Fruit fly (Drosophila melanogaster) Kc167 (cell line): Measurements from ENCODE around the gene Tim8.

Source experiments
- Myc ChIP-seq: fragments of >200 bp; optimal IDR thresholded peaks from 2 replicates; lab custom pipeline; 2017; ENCODE audit warnings: missing external identifiers
- Sin3A ChIP-seq: fragments of >200 bp; optimal IDR thresholded peaks from 2 replicates; lab custom pipeline; 2018; ENCODE audit warnings: missing external identifiers
- h ChIP-seq: fragments of >200 bp; optimal IDR thresholded peaks from 3 replicates; lab custom pipeline; 2018; ENCODE audit warnings: missing external identifiers
- insv ChIP-seq: fragments of >200 bp; optimal IDR thresholded peaks from 3 replicates; lab custom pipeline; 2018; ENCODE audit warnings: missing external identifiers
- psq ChIP-seq: fragments of >200 bp; optimal IDR thresholded peaks from 2 replicates; lab custom pipeline; 2017; ENCODE audit warnings: missing external identifiers
- ttk ChIP-seq: sonication (Bioruptor generic); optimal IDR thresholded peaks from 2 replicates; lab custom pipeline; 2017; ENCODE audit warnings: missing external identifiers

Gene Tim8

DNA sequence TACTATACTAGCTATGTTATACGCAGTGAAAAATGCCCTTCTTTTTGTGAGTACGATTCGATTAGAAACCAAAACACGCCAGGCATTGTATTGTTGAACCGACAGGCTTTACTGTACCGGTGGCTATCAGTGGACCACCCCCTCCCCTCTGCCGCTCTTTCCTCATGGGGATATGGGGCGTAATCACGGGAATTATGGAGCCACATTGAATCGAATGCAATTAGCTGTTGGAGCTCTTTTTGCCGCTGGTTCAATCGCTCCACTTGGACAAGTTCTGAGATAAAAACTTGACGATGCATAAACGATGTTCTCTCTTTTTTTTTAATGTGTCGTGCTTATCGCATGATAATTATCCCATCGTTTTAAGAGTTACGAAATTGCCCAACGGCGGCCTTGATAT is 26.1 kb upstream of the Tim8 start:
- TF ChIP-seq h (lab: Kevin White, UChicago), result no peak
- no peak for TF ChIP-seq Sin3A (lab: Kevin White, UChicago)
- no peak for TF ChIP-seq insv
- TF ChIP-seq Myc (lab: Kevin White, UChicago), result no peak
- TF ChIP-seq ttk (lab: Kevin White, UChicago), result no peak
- TF ChIP-seq psq, result no peak

DNA sequence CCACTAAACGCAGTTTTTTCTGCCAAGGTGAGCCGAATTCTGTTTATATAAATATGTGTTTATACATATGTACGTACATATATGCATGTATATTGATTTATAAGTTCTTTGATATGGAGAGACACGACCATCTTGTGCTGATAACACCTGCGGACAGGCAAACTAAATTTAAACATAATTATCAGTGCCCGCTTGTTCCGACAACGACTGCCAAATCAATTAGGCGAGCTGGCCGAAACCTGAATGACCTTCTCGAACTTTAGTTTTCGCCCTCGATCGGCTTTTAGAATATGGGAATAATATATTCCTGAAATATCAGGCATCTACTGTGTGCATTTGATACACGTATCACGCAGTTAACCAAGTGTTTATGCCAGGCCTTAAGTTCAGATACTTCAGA is 25.5 kb upstream of the Tim8 start:
- TF ChIP-seq psq (no peak), Myc (lab: Kevin White, UChicago) (no peak), Sin3A (lab: Kevin White, UChicago) (no peak), ttk (lab: Kevin White, UChicago) (no peak), h (lab: Kevin White, UChicago) (no peak), insv (no peak)

DNA sequence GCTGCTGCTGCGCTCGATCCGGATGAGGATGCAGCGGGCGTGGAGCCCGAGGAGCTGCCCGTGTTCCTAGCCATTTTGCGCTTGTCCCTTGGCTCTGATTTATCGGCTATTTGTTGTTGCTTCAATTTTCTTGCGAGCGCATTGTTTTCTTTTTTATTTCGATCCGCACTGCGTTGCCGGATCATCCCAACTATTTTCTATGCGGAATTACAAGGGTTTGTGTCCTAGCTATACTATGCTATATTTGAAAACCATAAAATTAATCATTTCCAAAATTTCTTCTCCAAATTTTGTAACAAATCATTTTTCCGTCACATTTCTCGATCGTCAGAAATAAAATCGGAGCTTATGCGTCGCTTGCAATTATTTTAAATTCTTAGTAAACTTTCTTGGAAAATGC is 20.4 kb upstream of the Tim8 start, which contains the start of the genes GCS1 and CG11756:
Gene GCS1 (minus strand): TSS at position 193 of the 400 bp plus-strand sequence.
Gene CG11756 (plus strand): TSS at position 312 of the 400 bp plus-strand sequence.
- TF ChIP-seq ttk (lab: Kevin White, UChicago) (no peak), h (lab: Kevin White, UChicago) (no peak), Myc (lab: Kevin White, UChicago) (no peak), Sin3A (lab: Kevin White, UChicago) (no peak), insv (no peak), psq (no peak)

DNA sequence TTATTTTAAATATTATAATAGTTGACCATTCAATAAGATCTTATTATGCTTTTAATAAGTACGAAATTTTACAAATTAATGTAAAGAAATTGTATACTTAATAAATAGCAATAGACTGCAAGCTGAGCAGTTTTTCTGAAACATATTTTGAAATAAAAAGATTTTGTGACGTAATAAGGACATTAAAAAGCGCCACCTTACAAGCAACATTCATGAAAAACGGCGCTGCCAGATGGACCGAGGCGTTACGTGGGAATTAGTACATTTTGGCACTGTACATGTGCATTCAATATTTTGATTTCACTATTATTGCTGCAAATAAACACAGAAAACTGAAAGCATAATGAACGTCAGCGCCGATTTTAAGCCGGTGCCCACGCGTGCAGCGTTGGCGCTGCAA is 19.4 kb upstream of the Tim8 start, which contains the start of gene CG1738:
Gene CG1738 (plus strand): TSS at position 221 of the 400 bp plus-strand sequence.
- TF ChIP-seq h (lab: Kevin White, UChicago) (no peak), ttk (lab: Kevin White, UChicago) (no peak), psq (no peak), Myc (lab: Kevin White, UChicago) (no peak), insv (no peak), Sin3A (lab: Kevin White, UChicago) (no peak)

DNA sequence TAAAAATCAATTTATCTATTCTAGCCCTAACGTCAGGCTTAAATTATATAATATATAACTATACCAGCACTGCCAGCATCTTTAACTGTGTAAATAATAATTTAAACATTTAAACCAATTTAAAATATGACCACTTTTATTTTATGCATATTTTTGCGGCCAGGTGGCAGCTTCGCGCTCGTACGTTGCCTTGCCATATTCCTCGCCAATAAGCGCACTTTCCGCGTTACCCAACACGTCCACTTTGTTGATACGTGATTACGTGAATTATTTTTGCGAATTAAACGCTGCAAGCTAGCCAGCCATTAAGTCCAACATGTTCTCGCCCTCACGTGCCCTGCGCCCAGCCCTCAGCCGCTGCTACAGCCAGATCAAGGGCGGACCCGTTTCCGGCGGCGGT is 18.5 kb upstream of the Tim8 start, which contains the start of gene NdufV3:
Gene NdufV3 (plus strand): TSS at position 219 of the 400 bp plus-strand sequence.
- TF ChIP-seq h (lab: Kevin White, UChicago) (no peak), insv (no peak), Sin3A (lab: Kevin White, UChicago) (no peak), Myc (lab: Kevin White, UChicago) (no peak), ttk (lab: Kevin White, UChicago) (no peak), psq (no peak)

DNA sequence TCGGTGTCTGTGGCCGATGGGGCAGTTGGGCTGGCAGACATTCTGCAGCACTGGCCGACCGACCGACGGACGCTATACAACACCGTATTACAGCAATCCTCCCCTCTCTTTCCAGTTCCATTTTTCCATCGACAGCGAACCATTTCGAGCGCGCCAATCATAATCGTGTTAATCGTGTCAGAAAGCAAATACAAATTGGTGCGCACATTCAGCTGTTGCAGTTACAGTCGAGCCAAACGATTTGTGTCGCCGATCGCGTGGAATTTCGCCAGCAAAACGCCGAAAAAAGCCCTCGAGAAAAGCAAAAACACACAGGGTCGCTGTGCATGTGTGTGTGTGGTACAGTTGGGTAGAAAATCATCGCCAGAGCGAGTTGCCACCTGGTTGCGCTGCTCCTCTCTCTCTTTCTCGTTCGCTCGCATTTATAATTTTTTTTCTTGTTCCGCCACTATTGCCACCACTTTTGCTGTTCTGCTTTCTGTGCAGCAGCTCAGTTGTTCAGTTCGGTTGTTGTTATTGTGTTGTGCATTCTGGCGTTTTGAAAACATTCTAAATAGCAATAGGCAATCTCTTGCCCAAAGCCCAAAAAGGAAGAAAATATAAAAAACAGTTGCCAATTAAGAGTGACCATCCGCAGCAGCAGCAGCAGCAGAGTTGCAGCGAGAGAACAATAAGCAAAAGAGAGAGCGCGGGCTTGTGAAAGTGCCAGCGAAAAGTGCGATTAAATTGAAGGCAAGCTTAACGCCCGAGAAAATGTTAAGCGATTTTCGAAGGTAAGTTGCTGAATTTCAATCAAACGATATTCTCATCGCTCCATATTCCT is 17.5 kb upstream of the Tim8 start, which contains the start of gene CG1737:
Gene CG1737 (plus strand): TSS at position 104 of the 823 bp plus-strand sequence.
- TF ChIP-seq psq (no peak), h (lab: Kevin White, UChicago) (no peak), Sin3A (lab: Kevin White, UChicago) (no peak), Myc (lab: Kevin White, UChicago) (no peak), insv (no peak), ttk (lab: Kevin White, UChicago) (no peak)

DNA sequence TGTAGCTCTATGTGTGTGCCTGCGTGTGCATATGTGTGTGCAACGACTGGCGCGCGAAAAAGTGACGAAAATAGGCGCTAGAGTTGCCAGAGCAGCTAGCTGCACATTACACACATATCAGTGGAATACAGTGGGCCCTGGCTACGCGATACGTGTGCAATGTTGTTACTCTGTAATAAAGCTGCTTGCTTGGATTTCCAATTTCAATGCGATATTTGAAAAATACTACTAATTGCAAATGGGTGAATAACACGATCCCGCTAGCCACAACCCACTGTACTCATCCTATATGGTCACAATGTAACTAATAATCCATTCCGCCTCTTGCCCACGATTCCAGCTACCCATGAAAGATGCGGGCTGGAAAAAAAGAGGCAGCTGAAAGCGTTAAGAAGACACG is 16.9 kb upstream of the Tim8 start:
- TF ChIP-seq ttk (lab: Kevin White, UChicago) (no peak), insv (no peak), Myc (lab: Kevin White, UChicago) (no peak), psq (no peak), h (lab: Kevin White, UChicago) (no peak), Sin3A (lab: Kevin White, UChicago) (no peak)

DNA sequence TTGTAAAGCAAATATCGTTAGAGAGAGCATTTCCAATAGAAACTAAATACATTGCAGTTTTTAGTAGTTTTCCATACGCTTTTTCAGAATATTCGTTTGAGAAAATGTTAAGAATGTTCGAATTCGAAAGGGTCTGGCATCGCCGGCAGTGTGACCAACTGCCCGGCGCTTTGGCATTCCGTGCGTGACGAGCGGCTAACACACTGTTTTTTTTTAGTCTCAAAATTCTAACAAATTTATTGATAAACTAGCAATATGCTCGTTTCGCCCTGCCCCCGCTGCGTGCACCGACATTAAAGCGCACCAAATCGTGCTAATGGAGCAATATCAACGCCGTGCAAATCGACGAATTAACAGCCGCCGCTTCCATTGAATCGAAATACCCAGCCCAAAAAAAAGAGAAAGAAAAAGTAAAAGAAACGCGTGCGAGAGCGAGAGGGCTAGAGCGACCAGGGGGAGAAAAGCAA is 12.5 kb upstream of the Tim8 start, which contains the start of gene dsh:
Gene dsh (plus strand): TSS at position 174 of the 467 bp plus-strand sequence.
- TF ChIP-seq psq, result no peak
- no peak for TF ChIP-seq Myc (lab: Kevin White, UChicago)
- no peak for TF ChIP-seq insv
- TF ChIP-seq ttk (lab: Kevin White, UChicago), result no peak
- TF ChIP-seq h (lab: Kevin White, UChicago), result no peak
- no peak for TF ChIP-seq Sin3A (lab: Kevin White, UChicago)

DNA sequence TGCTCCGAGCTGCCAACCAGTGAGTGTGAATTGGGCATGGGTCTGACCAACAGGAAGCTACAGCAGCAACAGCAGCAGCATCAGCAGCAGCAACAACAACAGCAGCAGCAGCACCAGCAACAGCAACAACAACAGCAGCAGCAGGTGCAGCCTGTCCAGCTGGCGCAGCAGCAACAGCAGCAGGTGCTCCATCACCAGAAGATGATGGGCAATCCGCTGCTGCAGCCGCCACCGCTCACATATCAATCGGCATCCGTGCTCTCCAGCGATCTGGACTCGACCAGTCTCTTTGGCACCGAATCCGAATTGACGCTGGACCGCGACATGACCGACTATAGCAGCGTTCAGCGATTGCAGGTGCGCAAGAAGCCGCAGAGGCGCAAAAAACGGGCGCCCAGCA is 11.6 kb upstream of the Tim8 start:
- TF ChIP-seq ttk (lab: Kevin White, UChicago), result peak; percentile 64
- no peak for TF ChIP-seq psq
- no peak for TF ChIP-seq Myc (lab: Kevin White, UChicago)
- TF ChIP-seq insv, result no peak

DNA sequence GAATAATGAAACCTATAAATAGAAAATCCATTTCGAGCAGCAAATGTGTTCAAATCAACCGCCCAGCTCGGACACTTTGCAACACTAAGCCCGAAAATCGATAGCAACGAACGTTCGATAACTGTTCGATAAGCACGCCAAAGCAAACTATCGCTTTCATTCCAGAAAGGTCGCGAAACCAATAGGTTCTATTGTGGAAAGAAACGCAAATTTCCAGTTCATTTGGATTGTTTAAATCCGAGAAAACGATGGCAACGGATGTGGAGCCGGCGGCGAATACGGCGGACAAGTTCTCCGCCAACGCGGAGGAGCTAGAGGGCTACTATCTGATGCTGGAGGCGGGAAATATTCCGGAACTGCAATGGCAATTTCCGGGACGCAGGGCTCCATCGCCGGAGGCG is 9.2 kb upstream of the Tim8 start, which contains the start of gene Pa1:
Gene Pa1 (plus strand): TSS at position 156 of the 401 bp plus-strand sequence.
- TF ChIP-seq insv, result no peak
- no peak for TF ChIP-seq psq
- TF ChIP-seq ttk (lab: Kevin White, UChicago), result no peak
- no peak for TF ChIP-seq h (lab: Kevin White, UChicago)
- no peak for TF ChIP-seq Sin3A (lab: Kevin White, UChicago)
- TF ChIP-seq Myc (lab: Kevin White, UChicago), result no peak

DNA sequence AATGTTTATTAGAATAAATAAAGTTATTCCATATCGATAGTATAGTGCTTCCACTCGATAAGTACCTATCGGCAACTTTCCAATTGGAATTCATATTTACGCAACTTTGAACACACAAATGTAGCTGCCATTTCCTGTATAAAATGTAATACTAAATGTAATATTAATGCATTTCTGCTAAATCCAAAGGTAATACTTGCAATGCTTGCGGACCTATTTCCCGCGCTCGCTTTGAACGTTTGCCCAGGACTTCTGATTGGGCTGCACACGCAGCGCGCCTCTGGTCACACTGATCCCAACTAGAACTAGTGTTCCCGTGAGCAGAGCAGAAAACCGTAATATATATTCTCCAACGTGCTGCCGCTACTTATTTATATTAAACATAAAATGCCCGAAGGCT is 1.1 kb downstream of the Tim8 start, which contains the start of gene dlg1:
Gene dlg1 (plus strand): TSS at position 292 of the 400 bp plus-strand sequence.
- peak; percentile 53 for TF ChIP-seq psq
- no peak for TF ChIP-seq Myc (lab: Kevin White, UChicago)
- TF ChIP-seq insv, result peak; percentile 86

DNA sequence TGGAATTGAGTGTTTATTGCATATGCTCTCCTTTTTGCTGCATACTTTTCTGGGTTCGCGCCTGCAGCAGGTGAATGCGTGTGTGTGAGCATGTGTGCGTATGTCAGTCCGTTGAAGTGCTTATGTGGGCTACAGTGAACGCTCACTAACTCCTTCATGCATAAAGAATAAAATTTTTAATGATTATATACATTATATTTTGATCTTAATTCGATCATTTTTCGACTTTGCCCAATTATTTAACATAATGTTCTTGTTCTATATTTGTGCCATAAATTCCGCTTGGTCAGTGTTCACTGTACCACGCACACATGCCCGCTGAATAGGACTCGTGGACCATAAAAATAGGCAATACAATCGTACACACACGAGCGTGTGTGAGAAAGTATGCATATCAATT is 2.5 kb downstream of the Tim8 start:
- no peak for TF ChIP-seq ttk (lab: Kevin White, UChicago)
- no peak for TF ChIP-seq Myc (lab: Kevin White, UChicago)
- TF ChIP-seq Sin3A (lab: Kevin White, UChicago), result no peak
- no peak for TF ChIP-seq insv
- no peak for TF ChIP-seq psq
- TF ChIP-seq h (lab: Kevin White, UChicago), result no peak
